Fruit fly (Drosophila melanogaster): Measurements from ENCODE around the gene smo.

DNA sequence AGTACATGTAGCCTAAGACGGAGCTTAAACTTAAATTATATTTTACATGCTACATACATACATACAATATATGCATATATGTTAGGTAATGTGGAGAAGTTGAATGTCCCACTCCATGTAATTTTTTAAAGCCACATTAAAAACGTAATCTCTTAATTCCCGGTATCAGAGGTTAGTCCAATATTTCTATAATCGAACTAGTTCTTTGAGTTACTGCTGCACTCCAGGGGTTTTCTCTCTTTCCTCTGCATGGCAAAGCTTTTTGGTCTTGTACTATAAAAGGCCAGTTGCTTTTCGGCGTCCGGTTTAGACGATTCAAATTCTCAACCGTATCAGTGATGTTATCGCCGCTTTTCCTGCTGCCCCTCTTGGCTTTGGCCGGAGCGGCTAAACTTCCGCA is 44.4 kb downstream of the smo start, which contains the start of gene CG33127:
- no peak for TF ChIP-seq CG9948 (tag; optimal IDR thresholded peaks at IDR 0.05)
- no peak for TF ChIP-seq D1 (tag; optimal IDR thresholded peaks at IDR 0.05)
